Fruit fly (Drosophila melanogaster): ENCODE measurements around the gene Frq1.

Gene Frq1

DNA sequence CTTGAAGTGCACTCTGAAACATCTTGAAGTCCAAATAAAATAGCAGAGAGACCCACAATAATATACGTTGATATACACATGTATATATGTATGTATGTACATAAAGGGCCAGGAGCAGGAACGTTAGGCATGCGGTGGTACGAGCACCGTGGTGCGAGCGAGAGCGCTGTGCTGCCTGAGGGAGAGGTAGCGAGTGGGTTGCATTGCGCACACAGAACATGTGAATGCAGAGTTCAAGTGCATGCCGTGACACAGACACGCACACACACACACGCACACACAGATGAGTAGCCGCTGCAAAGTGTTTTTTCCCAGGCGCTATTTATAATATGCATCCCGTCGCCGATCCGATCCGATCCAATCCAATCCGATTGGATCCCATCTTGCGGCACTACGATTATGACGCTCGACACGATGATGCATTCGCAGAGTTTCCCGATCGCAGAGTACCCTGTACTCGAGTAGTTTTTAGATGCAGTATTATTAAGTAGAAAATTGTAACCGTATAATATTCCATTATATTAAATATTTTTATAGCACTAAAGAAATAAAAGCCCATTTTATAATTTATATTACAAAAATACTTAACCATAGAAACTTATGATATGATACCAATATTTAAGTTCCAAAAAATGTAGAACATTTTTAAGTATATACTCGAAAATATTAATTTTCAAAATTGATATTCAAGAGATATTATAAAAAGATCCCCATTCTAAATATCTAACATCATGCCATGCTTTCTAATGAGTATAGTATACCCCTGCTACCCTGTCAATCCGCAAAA, 53.1 kb downstream of the Frq1 start (continued):
- no peak for TF ChIP-seq toy (GFP tag; IDR thresholded peaks at IDR 0.05)
- no peak for TF ChIP-seq CG1792 (GFP tag; optimal IDR thresholded peaks at IDR 0.05)
- TF ChIP-seq CG1233 (GFP tag; optimal IDR thresholded peaks at IDR 0.05): no peak
- TF ChIP-seq Dbx (GFP tag; IDR thresholded peaks at IDR 0.05): no peak
- TF ChIP-seq oc (tag; optimal IDR thresholded peaks at IDR 0.05): no peak
- no peak for TF ChIP-seq bbx (GFP tag; IDR thresholded peaks at IDR 0.05; ENCODE audit: partially characterized antibody)
- TF ChIP-seq CG16813 (GFP tag; IDR thresholded peaks at IDR 0.05; ENCODE audit: partially characterized antibody): no peak
- TF ChIP-seq CG2202 (tag; optimal IDR thresholded peaks at IDR 0.05): no peak
- TF ChIP-seq Nf-YC (tag; optimal IDR thresholded peaks at IDR 0.05): no peak
- TF ChIP-seq seq (GFP tag; IDR thresholded peaks at IDR 0.05): no peak
- TF ChIP-seq CG2129 (GFP tag; IDR thresholded peaks at IDR 0.05; ENCODE audit: partially characterized antibody): no peak
- peak; percentile 2 for TF ChIP-seq Nf-YB (GFP tag; optimal IDR thresholded peaks at IDR 0.05)
- TF ChIP-seq klu (GFP tag; IDR thresholded peaks at IDR 0.05): no peak
- TF ChIP-seq CG9817 (tag; optimal IDR thresholded peaks at IDR 0.05): no peak
- TF ChIP-seq E2f1 (GFP tag; IDR thresholded peaks at IDR 0.05): no peak
- TF ChIP-seq ERR (GFP tag; optimal IDR thresholded peaks at IDR 0.05): no peak
- TF ChIP-seq BEAF-32 (GFP tag; optimal IDR thresholded peaks at IDR 0.05): no peak
- TF ChIP-seq eve (GFP tag; optimal IDR thresholded peaks at IDR 0.05): no peak
- no peak for TF ChIP-seq CG2889 (GFP tag; IDR thresholded peaks at IDR 0.05)
- no peak for TF ChIP-seq CG3847 (GFP tag; IDR thresholded peaks at IDR 0.05)
- no peak for TF ChIP-seq croc (GFP tag; conservative IDR thresholded peaks at IDR 0.05)
- no peak for TF ChIP-seq CG7271 (tag; optimal IDR thresholded peaks at IDR 0.05)
- TF ChIP-seq Nf-YA (GFP tag; IDR thresholded peaks at IDR 0.05): no peak
- TF ChIP-seq ap (GFP tag; IDR thresholded peaks at IDR 0.05): no peak
- TF ChIP-seq CG4282 (GFP tag; optimal IDR thresholded peaks at IDR 0.05): no peak
- no peak for TF ChIP-seq br (optimal IDR thresholded peaks at IDR 0.05)
- no peak for TF ChIP-seq Hr51 (GFP tag; optimal IDR thresholded peaks at IDR 0.05)
- no peak for TF ChIP-seq Hr3 (GFP tag; optimal IDR thresholded peaks at IDR 0.05)
- no peak for TF ChIP-seq dpn (GFP tag; optimal IDR thresholded peaks at IDR 0.05)
- TF ChIP-seq slp2 (GFP tag; optimal IDR thresholded peaks at IDR 0.05): no peak
- TF ChIP-seq CG12391 (tag; optimal IDR thresholded peaks at IDR 0.05): peak; percentile 43
- no peak for TF ChIP-seq zen2 (GFP tag; IDR thresholded peaks at IDR 0.05; ENCODE audit: partially characterized antibody)
- no peak for TF ChIP-seq gsb (GFP tag; IDR thresholded peaks at IDR 0.05)
- TF ChIP-seq B-H1 (GFP tag; IDR thresholded peaks at IDR 0.05): no peak
- peak; percentile 2 for TF ChIP-seq dmrt99B (tag; optimal IDR thresholded peaks at IDR 0.05)
- TF ChIP-seq zfh2 (GFP tag; optimal IDR thresholded peaks at IDR 0.05): no peak
- TF ChIP-seq CG3726 (GFP tag; IDR thresholded peaks at IDR 0.05): no peak
- no peak for TF ChIP-seq CG12219 (GFP tag; optimal IDR thresholded peaks at IDR 0.05)
- no peak for TF ChIP-seq ro (GFP tag; IDR thresholded peaks at IDR 0.05)
- no peak for TF ChIP-seq Fer1 (GFP tag; optimal IDR thresholded peaks at IDR 0.05)
- TF ChIP-seq D19B (GFP tag; optimal IDR thresholded peaks at IDR 0.05): peak; percentile 40
- no peak for TF ChIP-seq sna (GFP tag; IDR thresholded peaks at IDR 0.05; ENCODE audit: partially characterized antibody)
- peak; percentile 28 for TF ChIP-seq CG16815 (GFP tag; optimal IDR thresholded peaks at IDR 0.05)
- TF ChIP-seq insv (GFP tag; optimal IDR thresholded peaks at IDR 0.05): no peak
- no peak for TF ChIP-seq crol (GFP tag; IDR thresholded peaks at IDR 0.05)
- TF ChIP-seq CG33213 (GFP tag; optimal IDR thresholded peaks at IDR 0.05): no peak
- TF ChIP-seq Neu2 (GFP tag; optimal IDR thresholded peaks at IDR 0.05; ENCODE audit: borderline replicate concordance): no peak
- TF ChIP-seq grn (GFP tag; optimal IDR thresholded peaks at IDR 0.05): no peak
- no peak for TF ChIP-seq CG7839 (tag; optimal IDR thresholded peaks at IDR 0.05)
- no peak for TF ChIP-seq Med (GFP tag)

Measured in whole organism, embryonic.